Fruit fly (Drosophila melanogaster) whole organism, embryonic: ENCODE measurements around the gene Tengl1.

Source experiments
- Abd-B ChIP-seq: fragments of 200-800 bp; sonication (Bioruptor generic); optimal IDR thresholded peaks from 2 replicates; lab custom pipeline; 2018; ENCODE audit warnings: missing biosample characterization, mild to moderate bottlenecking, missing genetic modification characterization, moderate library complexity
- CG10274 ChIP-seq: fragments of 200-800 bp; sonication (Bioruptor generic); optimal IDR thresholded peaks from 3 replicates; lab custom pipeline; 2017; ENCODE audit warnings: missing biosample characterization, mild to moderate bottlenecking, missing genetic modification characterization
- CG10462 ChIP-seq: fragments of 200-800 bp; sonication (Bioruptor generic); optimal IDR thresholded peaks from 2 replicates; lab custom pipeline; 2016; ENCODE audit warnings: missing biosample characterization, missing genetic modification characterization
- CG12236 ChIP-seq: fragments of 200-800 bp; sonication (Bioruptor generic); optimal IDR thresholded peaks from 2 replicates; lab custom pipeline; 2016; ENCODE audit warnings: missing biosample characterization, missing genetic modification characterization
- CG12391 ChIP-seq: fragments of 200-800 bp; sonication (Bioruptor generic); optimal IDR thresholded peaks from 3 replicates; lab custom pipeline; 2018; ENCODE audit warnings: missing biosample characterization, mild to moderate bottlenecking, missing genetic modification characterization, moderate library complexity
- CG13123 ChIP-seq: fragments of 200-800 bp; sonication (Bioruptor generic); optimal IDR thresholded peaks from 2 replicates; lab custom pipeline; 2016; ENCODE audit warnings: missing biosample characterization, missing genetic modification characterization
- CG14014 ChIP-seq: fragments of 200-800 bp; sonication (Bioruptor generic); IDR thresholded peaks from 2 replicates; pipeline ENCODE4 v1.3.6; 2022; ENCODE audit warnings: missing biosample characterization, missing genetic modification characterization
- CG14965 ChIP-seq: fragments of 200-800 bp; sonication (Bioruptor generic); optimal IDR thresholded peaks from 2 replicates; lab custom pipeline; 2016; ENCODE audit warnings: missing biosample characterization, missing genetic modification characterization, borderline replicate concordance
- CG15514 ChIP-seq: fragments of 200-800 bp; sonication (Bioruptor generic); optimal IDR thresholded peaks from 3 replicates; lab custom pipeline; 2017; ENCODE audit warnings: missing biosample characterization, missing genetic modification characterization, mild to moderate bottlenecking, moderate library complexity, missing genetic modification reagents
- CG15601 ChIP-seq: fragments of 200-800 bp; sonication (Bioruptor generic); optimal IDR thresholded peaks from 3 replicates; lab custom pipeline; 2019; ENCODE audit warnings: missing biosample characterization, mild to moderate bottlenecking, missing genetic modification characterization, moderate library complexity
- CG1603 ChIP-seq: fragments of 200-800 bp; sonication (Bioruptor generic); optimal IDR thresholded peaks from 2 replicates; lab custom pipeline; 2019; ENCODE audit warnings: missing biosample characterization, mild to moderate bottlenecking, missing genetic modification characterization, moderate library complexity
- CG17385 ChIP-seq: fragments of 200-800 bp; sonication (Bioruptor generic); optimal IDR thresholded peaks from 3 replicates; lab custom pipeline; 2018; ENCODE audit warnings: missing biosample characterization, mild to moderate bottlenecking, missing genetic modification characterization
- CG2202 ChIP-seq: fragments of 200-800 bp; sonication (Bioruptor generic); optimal IDR thresholded peaks from 2 replicates; lab custom pipeline; 2018; ENCODE audit warnings: missing biosample characterization, mild to moderate bottlenecking, missing genetic modification characterization
- CG2678 ChIP-seq: fragments of 200-800 bp; sonication (Bioruptor generic); optimal IDR thresholded peaks from 3 replicates; lab custom pipeline; 2019; ENCODE audit warnings: missing biosample characterization, mild to moderate bottlenecking, missing genetic modification characterization, moderate library complexity
- CG3065 ChIP-seq: fragments of 200-800 bp; sonication (Bioruptor generic); optimal IDR thresholded peaks from 2 replicates; lab custom pipeline; 2016; ENCODE audit warnings: missing biosample characterization, missing genetic modification characterization
- CG32772 ChIP-seq: fragments of 200-800 bp; sonication (Bioruptor generic); IDR thresholded peaks from 2 replicates; pipeline ENCODE4 v1.3.6; 2022; ENCODE audit warnings: missing biosample characterization, missing genetic modification characterization
- CG4404 ChIP-seq: fragments of 200-800 bp; sonication (Bioruptor generic); IDR thresholded peaks from 2 replicates; pipeline ENCODE4 v1.3.6; 2022; ENCODE audit warnings: missing biosample characterization, missing genetic modification characterization
- CG6854 ChIP-seq: fragments of 200-800 bp; sonication (Bioruptor generic); optimal IDR thresholded peaks from 3 replicates; lab custom pipeline; 2017; ENCODE audit warnings: missing biosample characterization, mild to moderate bottlenecking, missing genetic modification characterization
- CG8290 ChIP-seq, 3 experiments: fragments of 200-800 bp; sonication (Bioruptor generic); optimal IDR thresholded peaks; 2 replicates each; lab custom pipeline; 2016 to 2019; ENCODE audit warnings: missing biosample characterization in 3 of 3, missing genetic modification characterization in 3 of 3, mild to moderate bottlenecking in 2 of 3, moderate library complexity in 1 of 3
- CG8359 ChIP-seq: fragments of 200-800 bp; sonication (Bioruptor generic); optimal IDR thresholded peaks from 2 replicates; lab custom pipeline; 2017; ENCODE audit warnings: missing biosample characterization, mild to moderate bottlenecking, missing genetic modification characterization, borderline replicate concordance
- CG9727 ChIP-seq: fragments of 200-800 bp; sonication (Bioruptor generic); optimal IDR thresholded peaks from 3 replicates; lab custom pipeline; 2017; ENCODE audit warnings: missing biosample characterization, mild to moderate bottlenecking, missing genetic modification characterization
- Dek ChIP-seq: fragments of 200-800 bp; sonication (Bioruptor generic); optimal IDR thresholded peaks from 3 replicates; lab custom pipeline; 2019; ENCODE audit warnings: missing biosample characterization, mild to moderate bottlenecking, missing genetic modification characterization, moderate library complexity
- Dll ChIP-seq: fragments of 200-800 bp; sonication (Bioruptor generic); IDR thresholded peaks from 4 replicates; pipeline ENCODE4 v1.3.6; 2022; ENCODE audit warnings: missing biosample characterization, missing genetic modification characterization; ENCODE audit not compliant: partially characterized antibody
- Eip74EF ChIP-seq, 2 experiments: fragments of 200-800 bp in 1 of 2; fragments of >200 bp in 1 of 2; sonication (Bioruptor generic) in 1 of 2; optimal IDR thresholded peaks; 2 replicates each; lab custom pipeline; 2017 to 2019; ENCODE audit warnings: missing biosample characterization in 2 of 2, missing genetic modification characterization in 2 of 2, mild to moderate bottlenecking in 1 of 2, moderate library complexity in 1 of 2
- Gsc ChIP-seq: fragments of 200-800 bp; sonication (Bioruptor generic); IDR thresholded peaks from 2 replicates; pipeline ENCODE4 v1.3.6; 2022; ENCODE audit warnings: missing biosample characterization, missing genetic modification characterization
- H2.0 ChIP-seq: fragments of 200-800 bp; sonication (Bioruptor generic); IDR thresholded peaks from 2 replicates; pipeline ENCODE4 v1.3.6; 2022; ENCODE audit warnings: missing biosample characterization, missing genetic modification characterization
- Jarid2 ChIP-seq: fragments of 200-800 bp; sonication (Bioruptor generic); optimal IDR thresholded peaks from 3 replicates; lab custom pipeline; 2017; ENCODE audit warnings: mild to moderate bottlenecking, missing biosample characterization, missing genetic modification reagents, missing genetic modification characterization
- Lpt ChIP-seq: fragments of >200 bp; optimal IDR thresholded peaks from 2 replicates; lab custom pipeline; 2018; ENCODE audit warnings: missing biosample characterization, missing genetic modification characterization
- Myb ChIP-seq: fragments of 200-800 bp; sonication (Bioruptor generic); optimal IDR thresholded peaks from 2 replicates; lab custom pipeline; 2016; ENCODE audit warnings: missing biosample characterization, missing genetic modification characterization
- NK7.1 ChIP-seq: fragments of 200-800 bp; sonication (Bioruptor generic); optimal IDR thresholded peaks from 3 replicates; lab custom pipeline; 2016; ENCODE audit warnings: missing biosample characterization, missing genetic modification characterization
- Nf-YB ChIP-seq: fragments of 200-800 bp; sonication (Bioruptor generic); optimal IDR thresholded peaks from 3 replicates; lab custom pipeline; 2019; ENCODE audit warnings: missing biosample characterization, mild to moderate bottlenecking, missing genetic modification characterization, moderate library complexity
- abd-A ChIP-seq: fragments of 200-800 bp; sonication (Bioruptor generic); optimal IDR thresholded peaks from 3 replicates; lab custom pipeline; 2019; ENCODE audit warnings: missing biosample characterization, mild to moderate bottlenecking, missing genetic modification characterization, moderate library complexity
- ap ChIP-seq: fragments of 200-800 bp; sonication (Bioruptor generic); IDR thresholded peaks from 2 replicates; pipeline ENCODE4 v1.3.6; 2022; ENCODE audit warnings: missing biosample characterization, missing genetic modification characterization
- bbx ChIP-seq: fragments of 200-800 bp; sonication (Bioruptor generic); IDR thresholded peaks from 2 replicates; pipeline ENCODE4 v1.3.6; 2022; ENCODE audit warnings: missing biosample characterization, missing genetic modification characterization; ENCODE audit not compliant: partially characterized antibody
- bcd ChIP-seq: fragments of 200-800 bp; sonication (Bioruptor generic); optimal IDR thresholded peaks from 2 replicates; lab custom pipeline; 2017; ENCODE audit warnings: missing biosample characterization, mild to moderate bottlenecking, missing genetic modification characterization
- br ChIP-seq: fragments of >200 bp; optimal IDR thresholded peaks from 2 replicates; lab custom pipeline; 2017
- chif ChIP-seq, 2 experiments: fragments of 200-800 bp; sonication (Bioruptor generic); optimal IDR thresholded peaks; 3 replicates each; lab custom pipeline; 2016; ENCODE audit warnings: missing biosample characterization in 2 of 2, missing genetic modification characterization in 2 of 2
- gfzf ChIP-seq: fragments of 200-800 bp; sonication (Bioruptor generic); optimal IDR thresholded peaks from 2 replicates; lab custom pipeline; 2016; ENCODE audit warnings: missing biosample characterization, mild to moderate bottlenecking, missing genetic modification characterization, moderate library complexity
- grn ChIP-seq: fragments of 200-800 bp; sonication (Bioruptor generic); optimal IDR thresholded peaks from 3 replicates; lab custom pipeline; 2017; ENCODE audit warnings: missing biosample characterization, missing genetic modification characterization
- hth ChIP-seq: fragments of >200 bp; optimal IDR thresholded peaks from 2 replicates; lab custom pipeline; 2017; ENCODE audit warnings: inconsistent platforms
- kah ChIP-seq: fragments of 200-800 bp; sonication (Bioruptor generic); optimal IDR thresholded peaks from 2 replicates; lab custom pipeline; 2018; ENCODE audit warnings: missing biosample characterization, mild to moderate bottlenecking, missing genetic modification characterization
- nerfin-1 ChIP-seq: fragments of 200-800 bp; sonication (Bioruptor generic); optimal IDR thresholded peaks from 3 replicates; lab custom pipeline; 2019; ENCODE audit warnings: missing biosample characterization, mild to moderate bottlenecking, missing genetic modification characterization, moderate library complexity
- sc ChIP-seq, 3 experiments: fragments of >200 bp in 2 of 3; fragments of 200-800 bp in 1 of 3; sonication (Bioruptor generic) in 1 of 3; optimal IDR thresholded peaks; 2 replicates in 2 of 3; 3 replicates in 1 of 3; lab custom pipeline; 2017; ENCODE audit warnings: mild to moderate bottlenecking in 1 of 3, missing biosample characterization in 1 of 3, missing genetic modification characterization in 1 of 3, missing genetic modification reagents in 1 of 3
- sob ChIP-seq: fragments of 200-800 bp; sonication (Bioruptor generic); IDR thresholded peaks from 2 replicates; pipeline ENCODE4 v1.3.6; 2022; ENCODE audit warnings: missing biosample characterization, missing genetic modification characterization
- stc ChIP-seq: fragments of 200-800 bp; sonication (Bioruptor generic); IDR thresholded peaks from 2 replicates; pipeline ENCODE4 v1.3.6; 2022; ENCODE audit warnings: missing biosample characterization, missing genetic modification characterization
- usp ChIP-seq: fragments of >200 bp; optimal IDR thresholded peaks from 2 replicates; lab custom pipeline; 2017; ENCODE audit warnings: missing biosample characterization, missing genetic modification characterization
- zfh2 ChIP-seq: fragments of 200-800 bp; sonication (Bioruptor generic); optimal IDR thresholded peaks from 2 replicates; lab custom pipeline; 2016; ENCODE audit warnings: missing biosample characterization, missing genetic modification characterization

Gene Tengl1

DNA sequence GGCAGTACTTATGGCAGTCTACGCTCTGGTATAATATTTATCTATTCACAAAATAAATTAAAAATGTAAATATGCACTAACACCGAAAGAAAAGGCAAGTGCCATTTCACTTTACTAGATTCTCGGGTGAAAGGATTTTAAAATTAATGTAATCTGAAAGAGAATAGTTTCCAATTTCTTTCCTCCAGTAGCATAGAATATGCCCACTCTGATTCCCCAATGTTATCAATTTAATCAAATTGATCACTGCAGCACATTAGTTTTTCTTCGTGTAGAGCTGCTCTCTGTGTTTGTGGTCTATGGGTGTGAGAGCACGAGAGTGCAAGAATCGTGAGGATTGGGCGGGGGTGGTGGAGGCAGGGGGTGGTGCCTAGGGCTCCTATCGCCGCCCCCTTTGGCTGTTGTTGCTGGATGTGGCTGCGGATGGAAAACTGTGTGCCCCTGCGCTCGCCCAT, 39.3 kb downstream of the Tengl1 start (continued):
- TF ChIP-seq CG32772 (GFP tag; lab: Robert Waterston, UW) (peak; percentile 67; the same call in 1 of the 2 replicates), CG14014 (GFP tag; lab: Robert Waterston, UW) (0 out of 2 replicates have a peak, but pooled peaks have one; percentile 29), CG3065 (peak; percentile 61), Dek (tag; lab: Kevin White, UChicago) (no peak), Nf-YB (GFP tag; lab: Kevin White, UChicago) (peak; percentile 66), CG4404 (peak; percentile 59), grn (peak; percentile 49), CG14965 (GFP tag; lab: Kevin White, UChicago) (peak; percentile 11), CG17385 (GFP tag; lab: Kevin White, UChicago) (peak; percentile 77), CG15514 (GFP tag; lab: Kevin White, UChicago) (peak; percentile 22), bcd (GFP tag; lab: Kevin White, UChicago) (peak; percentile 81), chif (GFP tag; optimal IDR thresholded peaks at IDR 0.05; lab: Kevin White, UChicago) (peak; percentile 84), sob (GFP tag; lab: Robert Waterston, UW) (no peak), nerfin-1 (tag; lab: Kevin White, UChicago) (peak; percentile 92), stc (GFP tag; lab: Robert Waterston, UW) (no peak), CG2202 (tag; lab: Kevin White, UChicago) (peak; percentile 93), Eip74EF (GFP tag; optimal IDR thresholded peaks at IDR 0.05; lab: Kevin White, UChicago) (peak in 1 of 2 experiments; percentile 88), CG12391 (tag; lab: Kevin White, UChicago) (peak; percentile 87), H2.0 (peak; percentile 61), CG15601 (peak; percentile 96), Myb (GFP tag; lab: Kevin White, UChicago) (peak; percentile 18), NK7.1 (GFP tag; lab: Kevin White, UChicago) (peak; percentile 28), CG10274 (GFP tag; lab: Kevin White, UChicago) (peak; percentile 46), CG10462 (GFP tag; lab: Kevin White, UChicago) (peak; percentile 74), usp (GFP tag; lab: Kevin White, UChicago) (no peak), CG1603 (tag; lab: Kevin White, UChicago) (peak; percentile 83), bbx (GFP tag; lab: Robert Waterston, UW) (no peak), CG8359 (peak; percentile 87), CG12236 (GFP tag; lab: Kevin White, UChicago) (peak; percentile 67), abd-A (tag; lab: Kevin White, UChicago) (no peak), br (no peak), gfzf (GFP tag; lab: Kevin White, UChicago) (no peak), Lpt (GFP tag; lab: Kevin White, UChicago) (no peak), CG13123 (GFP tag; lab: Kevin White, UChicago) (peak; percentile 83), kah (GFP tag; lab: Kevin White, UChicago) (peak; percentile 21), Dll (GFP tag; lab: Robert Waterston, UW) (no peak), ap (peak; percentile 74), Jarid2 (GFP tag; lab: Kevin White, UChicago) (peak; percentile 65), Abd-B (GFP tag; lab: Kevin White, UChicago) (peak; percentile 84), CG2678 (tag; lab: Kevin White, UChicago) (peak; percentile 88), zfh2 (GFP tag; lab: Kevin White, UChicago) (no peak), sc (optimal IDR thresholded peaks at IDR 0.05; lab: Kevin White, UChicago) (no peak), sc (GFP tag; optimal IDR thresholded peaks at IDR 0.05; lab: Kevin White, UChicago) (peak; percentile 96), Gsc (GFP tag; lab: Robert Waterston, UW) (peak; percentile 59), hth (lab: Kevin White, UChicago) (no peak), CG6854 (GFP tag; lab: Kevin White, UChicago) (no peak), CG8290 (GFP tag; optimal IDR thresholded peaks at IDR 0.05; lab: Kevin White, UChicago) (peak; percentile 76), CG8290 (tag; optimal IDR thresholded peaks at IDR 0.05; lab: Kevin White, UChicago) (peak; percentile 20 to 80), CG9727 (peak; percentile 90)
